Fruit fly (Drosophila melanogaster) whole organism: ENCODE data around the gene CG44532.

Experiments
- CG8478 ChIP-seq: fragments of >200 bp; optimal IDR thresholded peaks from 2 replicates; lab custom pipeline; 2018; ENCODE audit warnings: inconsistent platforms
- Dll ChIP-seq: fragments of >200 bp; optimal IDR thresholded peaks from 2 replicates; lab custom pipeline; 2017
- EcR ChIP-seq, 2 experiments: fragments of >200 bp; optimal IDR thresholded peaks; 2 replicates each; lab custom pipeline; 2017; ENCODE audit warnings: missing biosample characterization in 2 of 2, missing genetic modification characterization in 2 of 2, missing genetic modification reagents in 2 of 2
- pan ChIP-seq: fragments of >200 bp; optimal IDR thresholded peaks from 2 replicates; lab custom pipeline; 2017
- psq ChIP-seq: fragments of >200 bp; optimal IDR thresholded peaks from 2 replicates; lab custom pipeline; 2017
- usp ChIP-seq: fragments of >200 bp; optimal IDR thresholded peaks from 2 replicates; lab custom pipeline; 2017; ENCODE audit warnings: missing biosample characterization, missing genetic modification characterization, mixed read lengths

The CG44532 gene

dm6 chrX:9161912-9162311, at the start of gene CG44532, which contains the start of gene Zpr1:
Gene CG44532 (plus strand): TSS chrX:9162092.
Gene Zpr1 (minus strand): TSS chrX:9162090.
- TF ChIP-seq pan (no peak), CG8478 (lab: Kevin White, UChicago) (no peak)

DNA sequence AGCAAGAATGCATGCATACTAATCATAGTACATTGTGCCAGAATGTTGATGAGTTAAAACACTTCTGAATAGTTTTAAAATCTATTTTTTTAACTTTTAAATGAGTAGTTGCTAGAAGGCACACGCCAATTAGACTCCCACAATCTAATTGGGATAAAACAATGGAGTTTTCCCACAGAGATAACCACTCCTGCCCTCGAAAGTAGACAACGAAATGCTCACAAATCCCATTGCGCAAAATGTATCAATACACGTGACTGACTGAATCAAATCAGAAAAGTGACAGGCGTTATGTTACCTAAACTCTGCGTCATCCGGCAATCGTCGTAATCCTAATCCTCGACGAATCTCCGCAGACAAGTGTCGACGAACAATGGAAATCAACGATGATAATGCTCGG, 44.1 kb upstream of the CG44532 start:
- TF ChIP-seq pan (no peak), CG8478 (lab: Kevin White, UChicago) (no peak), Dll (lab: Kevin White, UChicago) (no peak), psq (lab: Kevin White, UChicago) (no peak), EcR (GFP tag; optimal IDR thresholded peaks at IDR 0.05; lab: Kevin White, UChicago) (no peak)

- no peak for TF ChIP-seq EcR (GFP tag; optimal IDR thresholded peaks at IDR 0.05; lab: Kevin White, UChicago)
- TF ChIP-seq psq (lab: Kevin White, UChicago) = no peak
- no peak for TF ChIP-seq Dll (lab: Kevin White, UChicago)
- no peak for TF ChIP-seq CG8478 (lab: Kevin White, UChicago)
- no peak for TF ChIP-seq pan
- TF ChIP-seq usp (GFP tag; lab: Kevin White, UChicago) = no peak
Observed at dm6 chrX:9118961-9119633, 42.8 kb upstream of the CG44532 start.

DNA sequence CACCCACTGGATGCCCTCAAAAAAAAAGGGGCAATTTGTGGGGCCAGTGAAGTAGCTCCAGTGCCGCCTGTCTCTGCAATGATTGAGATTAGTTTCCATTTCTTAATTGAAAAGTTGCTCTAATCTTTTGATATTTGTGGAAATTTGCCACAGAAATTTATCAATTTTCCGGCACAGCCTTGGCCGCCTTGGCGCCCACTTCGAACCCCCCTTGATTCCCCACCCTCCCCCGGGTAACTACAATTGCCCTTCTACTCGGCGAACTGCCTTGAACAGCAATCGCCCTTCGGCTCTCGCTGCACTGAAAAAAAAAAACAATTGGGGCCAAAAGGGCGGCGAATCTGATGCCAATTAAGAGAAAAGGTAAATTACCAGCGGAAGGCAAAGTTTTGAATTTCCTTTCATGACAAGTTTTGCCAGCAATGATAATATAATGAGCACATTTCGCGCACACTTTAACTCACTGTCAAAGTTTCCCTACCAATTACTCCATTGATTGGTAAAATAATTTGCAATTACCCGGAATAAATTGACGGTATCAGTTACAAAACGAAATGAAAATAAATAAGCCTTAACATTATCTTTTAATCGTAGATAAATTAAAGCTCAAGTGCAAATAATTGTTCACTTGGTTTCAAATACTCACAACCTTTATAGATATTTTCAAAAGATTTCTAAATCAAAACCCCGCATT, 42.1 kb upstream of the CG44532 start:
- no peak for TF ChIP-seq pan
- no peak for TF ChIP-seq CG8478 (lab: Kevin White, UChicago)
- TF ChIP-seq psq (lab: Kevin White, UChicago) = no peak
- no peak for TF ChIP-seq Dll (lab: Kevin White, UChicago)
- no peak for TF ChIP-seq EcR (GFP tag; optimal IDR thresholded peaks at IDR 0.05; lab: Kevin White, UChicago)
- TF ChIP-seq usp (GFP tag; lab: Kevin White, UChicago) = no peak

dm6 chrX:9120828-9121754, 40.8 kb upstream of the CG44532 start:
- TF ChIP-seq psq (lab: Kevin White, UChicago) (no peak), pan (peak; percentile 24)

dm6 chrX:9122492-9122891, 39.4 kb upstream of the CG44532 start:
- TF ChIP-seq EcR (GFP tag; optimal IDR thresholded peaks at IDR 0.05; lab: Kevin White, UChicago) (no peak), CG8478 (lab: Kevin White, UChicago) (no peak), pan (no peak), usp (GFP tag; lab: Kevin White, UChicago) (no peak), psq (lab: Kevin White, UChicago) (no peak), Dll (lab: Kevin White, UChicago) (no peak)

DNA sequence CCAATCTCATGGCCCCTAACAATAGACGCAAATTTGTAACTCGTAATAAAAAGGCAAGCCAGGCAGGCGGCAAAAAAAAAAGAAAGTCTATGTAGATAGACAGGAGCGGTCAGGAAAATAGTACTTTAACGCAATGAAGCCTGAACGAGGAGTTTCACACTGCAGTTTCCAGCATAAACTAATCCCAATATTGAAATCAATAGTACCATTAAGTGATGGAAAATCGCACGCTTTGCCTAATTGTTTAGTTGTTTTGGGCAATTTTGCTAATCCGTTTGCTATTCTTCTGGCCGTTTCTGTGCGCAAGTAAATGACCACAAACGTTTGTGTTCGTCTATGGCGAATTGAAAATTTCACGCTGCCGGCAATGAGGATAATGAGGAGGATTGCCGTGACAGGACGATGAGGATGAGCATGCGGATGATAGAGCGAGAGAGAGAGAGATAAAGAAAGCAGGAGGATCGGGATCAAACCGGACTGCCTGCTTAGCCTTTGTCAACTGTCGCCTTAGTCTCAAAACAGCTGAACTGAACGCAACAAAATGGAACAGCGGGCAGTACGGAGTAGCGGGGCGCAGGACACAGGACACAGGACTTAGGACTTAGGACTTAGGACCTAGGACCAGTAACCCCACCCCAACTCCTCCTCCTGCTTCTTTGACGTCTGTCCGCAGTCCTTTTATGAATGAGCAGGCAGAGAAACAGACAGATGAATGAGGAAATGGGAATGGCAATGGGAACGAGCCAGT, 34.5 kb upstream of the CG44532 start:
- TF ChIP-seq Dll (lab: Kevin White, UChicago) = no peak
- no peak for TF ChIP-seq EcR (GFP tag; optimal IDR thresholded peaks at IDR 0.05; lab: Kevin White, UChicago)
- no peak for TF ChIP-seq psq (lab: Kevin White, UChicago)
- TF ChIP-seq usp (GFP tag; lab: Kevin White, UChicago) = no peak
- TF ChIP-seq pan = no peak
- no peak for TF ChIP-seq CG8478 (lab: Kevin White, UChicago)

- no peak for TF ChIP-seq Dll (lab: Kevin White, UChicago)
- TF ChIP-seq CG8478 (lab: Kevin White, UChicago) = no peak
- no peak for TF ChIP-seq usp (GFP tag; lab: Kevin White, UChicago)
- no peak for TF ChIP-seq psq (lab: Kevin White, UChicago)
Observed at dm6 chrX:9128012-9128280, 33.9 kb upstream of the CG44532 start.

DNA sequence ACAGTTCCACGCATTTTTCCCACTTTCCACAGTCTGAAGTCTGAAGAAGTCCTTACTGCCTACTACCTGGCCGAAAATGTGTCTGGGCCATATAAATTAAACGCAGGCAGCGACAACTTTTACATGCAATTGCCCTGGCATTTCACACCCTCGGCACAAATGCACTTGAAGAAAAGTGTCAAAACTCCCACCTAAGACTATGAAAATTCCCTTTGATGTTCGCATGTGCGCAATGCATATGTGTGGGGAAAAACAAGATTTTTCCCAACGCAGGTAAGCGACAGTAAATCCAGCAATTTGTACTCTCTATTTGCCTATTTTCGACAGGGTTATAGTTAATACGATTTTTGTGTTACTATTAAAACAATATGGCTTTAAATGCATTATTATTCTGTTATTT, 32.5 kb upstream of the CG44532 start:
- TF ChIP-seq psq (lab: Kevin White, UChicago) (no peak), usp (GFP tag; lab: Kevin White, UChicago) (no peak), Dll (lab: Kevin White, UChicago) (no peak), EcR (GFP tag; optimal IDR thresholded peaks at IDR 0.05; lab: Kevin White, UChicago) (no peak), pan (no peak), CG8478 (lab: Kevin White, UChicago) (no peak)

- TF ChIP-seq pan (no peak), CG8478 (lab: Kevin White, UChicago) (no peak), Dll (lab: Kevin White, UChicago) (no peak), psq (lab: Kevin White, UChicago) (no peak), EcR (GFP tag; optimal IDR thresholded peaks at IDR 0.05; lab: Kevin White, UChicago) (no peak), usp (GFP tag; lab: Kevin White, UChicago) (no peak)
Observed at dm6 chrX:9130243-9130642, 31.6 kb upstream of the CG44532 start.

DNA sequence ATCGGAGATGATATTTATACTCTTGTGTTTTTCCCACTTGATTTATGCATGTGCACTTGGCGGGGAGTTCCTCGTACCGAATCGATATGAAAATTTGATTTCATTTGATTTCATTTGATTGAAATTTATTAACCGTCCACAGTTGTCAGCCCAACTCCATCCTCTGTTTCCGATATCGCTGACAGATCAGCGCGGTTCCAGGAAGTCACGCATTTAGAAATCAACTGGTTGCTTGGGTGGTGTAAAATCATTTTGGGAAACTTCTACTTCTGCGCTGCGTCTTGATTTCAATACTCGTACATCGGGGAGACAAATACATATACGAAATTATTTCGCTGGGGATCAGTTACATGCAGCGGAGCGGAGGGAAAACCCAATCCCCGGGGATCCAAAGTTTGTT, 30.4 kb upstream of the CG44532 start:
- no peak for TF ChIP-seq pan
- no peak for TF ChIP-seq psq (lab: Kevin White, UChicago)
- no peak for TF ChIP-seq EcR (GFP tag; optimal IDR thresholded peaks at IDR 0.05; lab: Kevin White, UChicago)
- no peak for TF ChIP-seq CG8478 (lab: Kevin White, UChicago)
- TF ChIP-seq usp (GFP tag; lab: Kevin White, UChicago) = no peak
- TF ChIP-seq Dll (lab: Kevin White, UChicago) = no peak
